Worm (Caenorhabditis elegans) whole organism, L4/young adult: Measurements from ENCODE around the gene rfth-1.

Experiments used
- W03F9.2 ChIP-seq: fragments of 150-350 bp; optimal IDR thresholded peaks from 2 replicates; lab custom pipeline; 2014; ENCODE audit warnings: missing biosample characterization, missing genetic modification characterization
- dao-5 ChIP-seq: sonication (generic microtip); optimal IDR thresholded peaks from 2 replicates; lab custom pipeline; 2016; ENCODE audit warnings: missing genotype, missing genetic modification characterization, moderate library complexity, missing compliant biosample characterization
- him-1 ChIP-seq: sonication (generic microtip); optimal IDR thresholded peaks from 2 replicates; lab custom pipeline; 2016; ENCODE audit warnings: missing genotype, missing genetic modification reagents, missing genetic modification characterization, missing compliant biosample characterization

rfth-1 gene

DNA sequence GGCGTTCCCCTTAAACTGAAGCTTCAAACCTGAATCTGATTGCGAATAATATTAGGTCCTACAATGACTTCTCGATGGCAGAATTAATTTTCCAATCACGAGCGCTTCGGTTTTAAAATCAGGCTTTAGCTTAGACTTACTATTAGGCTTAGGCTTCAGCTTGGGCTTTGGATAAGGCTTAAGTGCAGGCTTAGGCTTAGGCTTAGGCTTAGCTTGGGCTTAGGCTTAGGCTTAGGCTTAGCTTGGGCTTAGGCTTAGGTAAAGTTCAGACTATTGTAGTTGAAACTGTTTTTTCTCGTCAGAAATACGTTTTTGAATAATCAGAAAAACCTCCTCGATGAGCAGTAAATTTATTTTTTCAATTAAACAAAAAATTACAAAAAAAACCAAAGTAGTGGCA, 15.6 kb upstream of the rfth-1 start:
- TF ChIP-seq dao-5 (tag; lab: Kevin White, UChicago) (no peak), him-1 (tag; lab: Kevin White, UChicago) (no peak), W03F9.2 (tag; lab: Kevin White, UChicago) (no peak)

DNA sequence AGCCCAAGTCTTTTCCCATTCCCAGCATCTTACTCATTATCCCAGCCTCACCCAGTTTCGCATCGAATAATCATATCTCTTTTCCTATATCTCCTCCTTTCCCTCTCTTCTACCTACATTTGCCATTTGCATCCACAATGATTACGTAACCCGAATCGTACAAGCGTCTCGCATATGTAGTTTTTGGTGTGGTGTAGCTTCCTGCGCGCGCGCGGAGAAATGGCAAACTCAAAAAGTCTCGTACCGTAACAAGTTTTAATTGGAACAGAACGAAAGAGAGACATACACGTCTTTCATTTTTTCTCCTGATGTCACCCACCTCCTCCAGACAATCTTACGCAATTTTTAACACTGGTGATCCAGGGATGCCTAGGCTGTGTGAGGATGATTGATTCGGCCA, 14.9 kb upstream of the rfth-1 start:
- TF ChIP-seq him-1 (tag; lab: Kevin White, UChicago): no peak
- no peak for TF ChIP-seq W03F9.2 (tag; lab: Kevin White, UChicago)
- TF ChIP-seq dao-5 (tag; lab: Kevin White, UChicago): no peak

DNA sequence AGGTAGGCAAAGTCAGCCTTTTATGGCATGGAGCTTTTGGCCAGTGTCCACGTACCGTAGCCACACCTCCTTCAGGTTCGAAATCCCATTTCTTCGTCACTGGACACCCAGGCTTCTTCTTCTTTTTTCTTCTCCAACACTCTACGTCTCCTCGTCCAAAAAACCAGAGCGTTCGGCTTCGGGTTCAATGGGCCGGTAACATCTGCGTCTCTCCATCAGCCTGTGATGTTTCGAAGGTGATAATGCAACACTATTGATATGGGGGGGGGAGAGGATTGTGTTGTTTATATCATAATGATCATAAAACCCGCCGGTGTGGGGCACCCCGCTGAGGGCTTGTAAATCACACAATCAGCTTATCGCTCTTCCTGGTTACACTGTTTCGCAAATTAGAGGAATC, 13.8 kb upstream of the rfth-1 start, which contains the start of gene ZK180.6:
Gene ZK180.6, minus strand, starts transcription at position 101 of the 400 bp plus-strand sequence.
- no peak for TF ChIP-seq W03F9.2 (tag; lab: Kevin White, UChicago)
- no peak for TF ChIP-seq dao-5 (tag; lab: Kevin White, UChicago)

DNA sequence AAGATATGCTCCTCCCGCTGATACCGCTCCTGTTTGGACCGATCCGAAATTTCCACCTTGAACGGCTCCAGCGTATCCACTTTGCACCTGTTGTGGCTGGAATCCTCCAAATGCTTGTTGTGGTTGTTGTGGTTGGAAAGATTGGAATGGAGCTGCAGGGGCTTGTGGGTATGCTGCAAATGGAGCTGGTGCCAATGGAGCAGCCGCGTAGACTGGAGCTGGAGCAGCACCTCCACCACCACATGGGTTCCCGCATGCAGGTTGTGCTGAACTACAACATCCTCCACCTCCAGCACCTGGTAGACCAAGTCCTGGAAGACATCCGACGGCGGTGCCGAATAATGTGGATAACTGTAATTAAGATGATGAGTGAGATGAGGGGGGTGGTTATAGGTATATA, 12.4 kb upstream of the rfth-1 start:
- TF ChIP-seq W03F9.2 (tag; lab: Kevin White, UChicago) (no peak), him-1 (tag; lab: Kevin White, UChicago) (no peak), dao-5 (tag; lab: Kevin White, UChicago) (no peak)

DNA sequence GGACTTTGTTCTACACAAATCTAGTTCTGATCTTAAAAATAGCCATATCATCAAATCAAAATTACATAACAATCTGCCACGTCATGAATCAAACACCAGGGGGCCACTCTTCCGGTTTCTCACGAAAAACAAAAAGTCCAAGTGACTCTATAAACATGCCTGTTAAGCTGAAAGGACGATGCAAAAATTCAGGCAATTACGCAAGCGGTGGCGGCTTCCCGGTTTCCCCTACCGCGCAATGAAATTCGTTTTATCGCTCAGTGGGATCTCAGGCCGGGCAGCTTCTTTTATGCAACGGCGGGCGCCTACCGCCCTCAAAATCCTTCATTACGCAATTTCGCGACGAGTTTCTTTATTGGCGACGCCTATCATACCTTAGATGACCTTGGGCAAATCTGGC, 8.6 kb upstream of the rfth-1 start:
- TF ChIP-seq W03F9.2 (tag; lab: Kevin White, UChicago): no peak
- TF ChIP-seq dao-5 (tag; lab: Kevin White, UChicago): no peak
- TF ChIP-seq him-1 (tag; lab: Kevin White, UChicago): no peak

DNA sequence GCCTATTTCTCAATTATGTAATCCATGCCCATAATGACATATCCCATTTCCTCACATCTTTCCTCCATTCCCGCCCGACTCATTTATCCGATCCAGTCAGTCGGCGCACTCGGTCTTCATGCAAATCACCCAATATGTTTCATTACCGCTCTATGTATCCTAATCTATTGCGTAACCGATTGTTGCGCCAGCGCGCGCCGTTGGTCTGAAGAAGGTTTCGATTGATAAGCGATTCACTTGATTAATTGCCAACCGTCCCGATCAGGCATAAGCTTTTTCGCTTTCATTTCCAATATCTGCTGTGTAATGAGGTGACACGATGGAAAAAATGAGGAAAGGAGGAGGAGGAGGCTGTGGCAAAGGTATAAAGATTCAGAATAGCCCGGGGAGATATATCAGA, 7.0 kb upstream of the rfth-1 start:
- no peak for TF ChIP-seq W03F9.2 (tag; lab: Kevin White, UChicago)

DNA sequence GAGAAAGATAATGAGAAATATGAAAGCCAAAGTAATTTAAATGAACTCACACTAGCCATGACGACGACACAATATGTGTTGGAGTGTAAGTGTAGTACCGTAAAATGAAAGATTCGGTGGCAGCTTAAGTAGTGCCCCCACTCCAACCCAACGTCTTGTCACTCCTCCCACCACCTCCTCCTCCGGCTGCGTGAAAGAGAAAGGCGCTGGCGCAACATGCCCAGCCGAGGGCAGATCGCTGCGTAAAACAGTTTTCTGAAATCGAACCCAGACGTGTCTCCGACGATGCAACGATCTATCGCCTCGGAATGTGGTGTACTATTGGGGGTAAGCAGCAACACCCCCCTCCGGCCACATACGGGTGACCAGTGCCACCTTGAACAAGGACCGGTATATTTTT, 6.0 kb upstream of the rfth-1 start, which contains the start of gene ZK180.5:
Gene ZK180.5, minus strand, starts transcription at position 101 of the 400 bp plus-strand sequence.
- TF ChIP-seq W03F9.2 (tag; lab: Kevin White, UChicago) (no peak), dao-5 (tag; lab: Kevin White, UChicago) (no peak), him-1 (tag; lab: Kevin White, UChicago) (no peak)

DNA sequence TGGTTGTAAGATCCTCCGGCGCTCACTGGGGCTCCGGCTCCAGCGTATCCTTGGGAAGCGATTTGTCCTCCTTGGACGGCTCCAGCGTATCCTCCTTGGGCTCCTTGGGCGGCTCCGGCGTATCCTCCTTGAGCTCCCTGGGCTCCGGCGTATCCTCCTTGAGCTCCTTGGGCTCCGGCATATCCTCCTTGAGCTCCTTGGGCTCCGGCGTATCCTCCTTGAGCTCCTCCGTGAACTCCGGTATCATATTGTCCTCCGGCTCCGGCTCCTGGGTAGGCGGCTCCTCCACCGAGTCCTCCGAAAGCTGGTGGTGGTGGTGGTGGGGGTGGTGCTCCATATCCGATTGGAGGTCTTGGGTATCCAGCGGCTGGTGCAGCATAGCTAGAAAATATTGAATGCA, 5.4 kb upstream of the rfth-1 start:
- TF ChIP-seq W03F9.2 (tag; lab: Kevin White, UChicago) (no peak), him-1 (tag; lab: Kevin White, UChicago) (no peak), dao-5 (tag; lab: Kevin White, UChicago) (no peak)

DNA sequence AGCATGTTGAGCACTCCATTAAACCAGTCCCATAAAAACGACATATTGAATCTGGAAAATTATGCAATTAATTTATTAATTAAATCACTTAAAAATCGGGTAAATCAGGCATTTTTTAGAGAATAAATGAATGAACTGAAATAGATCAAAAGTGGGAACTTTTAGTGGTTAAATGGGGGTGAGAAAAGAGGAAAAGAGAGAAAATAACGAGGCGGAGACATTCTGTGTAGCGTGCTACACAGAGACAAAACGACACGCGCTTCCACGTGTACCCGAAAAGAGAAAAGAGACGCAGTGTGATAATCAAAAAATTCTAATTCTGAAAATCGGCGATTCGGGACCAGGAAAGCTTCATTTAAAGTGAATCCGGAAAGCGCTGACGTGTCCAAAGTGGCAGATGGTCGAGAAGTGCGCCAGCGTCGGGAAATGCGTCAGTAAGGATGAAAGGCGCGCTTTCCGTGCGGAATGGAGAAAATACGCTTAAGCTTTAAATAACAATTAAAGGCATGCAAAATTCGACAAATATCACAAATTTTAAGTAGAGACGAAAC, 2.2 kb upstream of the rfth-1 start, which contains the start of gene sar-1:
Gene sar-1, minus strand, starts transcription at position 51 of the 551 bp plus-strand sequence.
- TF ChIP-seq W03F9.2 (tag; lab: Kevin White, UChicago): peak; percentile 68
- TF ChIP-seq dao-5 (tag; lab: Kevin White, UChicago): no peak
- peak; percentile 71 for TF ChIP-seq him-1 (tag; lab: Kevin White, UChicago)

DNA sequence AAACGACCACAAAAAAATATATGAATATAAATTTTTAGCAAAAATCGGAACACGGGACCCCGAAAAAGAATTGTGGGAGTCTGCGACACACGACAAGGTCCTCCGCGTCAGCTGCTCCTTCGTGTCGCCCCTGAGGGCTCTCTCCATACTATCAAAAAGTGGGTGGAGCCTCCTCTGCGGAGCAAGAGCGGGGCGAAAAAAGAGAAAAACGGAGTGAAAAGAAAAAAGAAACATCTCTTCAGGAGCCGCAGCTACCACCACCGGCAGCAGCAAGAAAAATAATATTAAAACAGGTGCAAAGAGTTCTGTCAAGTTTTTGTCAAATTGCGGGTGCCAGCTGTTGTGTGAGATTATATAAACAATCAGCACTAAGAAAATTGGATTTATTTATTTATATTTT, 4.5 kb downstream of the rfth-1 start, which contains the start of gene gbb-2:
Gene gbb-2, minus strand, starts transcription at position 112 of the 400 bp plus-strand sequence.
- TF ChIP-seq him-1 (tag; lab: Kevin White, UChicago) (no peak), dao-5 (tag; lab: Kevin White, UChicago) (no peak), W03F9.2 (tag; lab: Kevin White, UChicago) (no peak)

DNA sequence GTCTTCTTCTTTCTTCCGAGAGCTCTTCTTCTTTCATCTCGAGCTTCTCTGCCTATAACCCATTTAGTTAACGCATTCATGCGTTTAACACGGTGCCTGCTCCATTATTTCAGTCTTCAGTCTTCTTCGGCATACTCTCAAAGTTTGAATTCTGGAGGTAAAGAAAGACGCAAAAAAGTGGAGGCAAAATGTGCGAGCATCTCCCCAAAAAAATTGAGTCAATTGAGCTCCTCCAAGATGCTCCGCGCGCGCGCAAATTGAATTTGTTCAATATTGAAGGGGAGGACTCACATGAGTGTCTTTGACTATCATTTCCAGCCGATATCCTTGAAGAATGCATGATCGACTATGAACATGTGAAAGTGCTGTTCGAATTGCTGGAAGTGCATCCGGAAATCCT, 6.0 kb downstream of the rfth-1 start:
- TF ChIP-seq W03F9.2 (tag; lab: Kevin White, UChicago) (no peak), dao-5 (tag; lab: Kevin White, UChicago) (no peak), him-1 (tag; lab: Kevin White, UChicago) (no peak)

DNA sequence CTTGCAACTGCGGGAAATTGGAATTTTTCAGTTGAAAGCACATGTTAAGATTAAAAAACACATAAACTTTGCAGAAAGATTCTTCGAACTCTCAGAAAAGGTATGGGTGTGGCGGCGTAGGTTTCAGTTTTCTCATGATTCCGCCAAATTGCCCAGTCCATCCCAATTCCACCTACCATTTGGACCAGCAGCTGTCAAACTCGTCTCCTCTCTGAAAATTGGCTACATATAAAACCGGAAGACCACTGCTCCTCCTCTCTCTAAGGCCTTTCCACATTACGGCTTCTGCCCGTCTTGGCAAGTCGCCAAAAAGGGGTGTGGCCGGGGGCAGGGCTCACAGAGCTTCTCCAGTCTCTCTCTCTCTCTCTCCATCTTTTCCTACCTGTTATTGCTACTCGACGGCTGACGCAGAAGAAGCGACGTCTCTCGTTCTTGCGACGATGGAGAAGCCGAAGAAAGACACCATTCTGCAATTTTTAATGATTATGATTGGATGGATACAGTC, 20.9 kb downstream of the rfth-1 start, which contains the start of gene ZK180.7:
Gene ZK180.7, plus strand, starts transcription at position 395 of the 505 bp plus-strand sequence.
- TF ChIP-seq dao-5 (tag; lab: Kevin White, UChicago) (no peak), W03F9.2 (tag; lab: Kevin White, UChicago) (no peak), him-1 (tag; lab: Kevin White, UChicago) (no peak)

DNA sequence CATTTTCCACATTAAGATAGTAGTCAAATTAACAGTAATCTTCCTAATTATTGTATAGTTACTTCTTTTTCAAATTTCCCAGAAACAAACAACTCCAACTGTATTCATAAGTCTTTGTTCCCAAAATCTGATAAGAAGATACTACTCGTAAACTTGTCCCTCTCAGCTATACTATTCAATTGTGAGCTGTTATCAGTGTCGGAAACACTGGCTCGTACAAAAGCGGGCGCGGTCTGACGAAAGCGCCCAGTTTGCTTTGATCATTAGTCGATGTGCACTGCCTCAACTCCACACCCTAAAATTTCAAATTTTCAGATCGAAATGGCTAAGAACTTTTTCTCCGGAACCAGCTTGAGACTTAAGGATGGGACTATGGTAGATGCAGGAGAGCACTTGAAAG, 24.4 kb downstream of the rfth-1 start, which contains the start of gene trx-3:
Gene trx-3, plus strand, starts transcription at position 291 of the 400 bp plus-strand sequence.
- TF ChIP-seq dao-5 (tag; lab: Kevin White, UChicago) (no peak), him-1 (tag; lab: Kevin White, UChicago) (no peak), W03F9.2 (tag; lab: Kevin White, UChicago) (no peak)

DNA sequence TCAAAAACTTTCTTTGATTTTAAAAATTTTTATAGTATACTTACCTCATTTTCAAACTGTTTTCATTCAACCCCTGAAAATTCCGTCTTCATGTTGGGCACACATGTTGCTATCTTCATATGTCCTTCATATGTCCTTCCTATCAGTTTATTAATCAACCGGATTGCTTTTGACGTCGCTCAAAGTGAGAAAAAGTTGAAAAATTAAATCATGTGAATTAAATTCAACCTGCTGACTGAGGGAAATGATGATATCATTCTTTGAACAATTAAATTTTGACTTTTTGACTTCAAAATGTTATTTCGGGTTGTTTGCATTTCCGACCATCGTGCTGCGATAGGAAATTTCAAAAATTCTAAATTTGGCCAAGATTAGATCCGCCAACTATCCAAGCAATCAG, 26.6 kb downstream of the rfth-1 start:
- TF ChIP-seq W03F9.2 (tag; lab: Kevin White, UChicago): no peak
- TF ChIP-seq him-1 (tag; lab: Kevin White, UChicago): no peak
- no peak for TF ChIP-seq dao-5 (tag; lab: Kevin White, UChicago)
